Fruit fly (Drosophila melanogaster): ENCODE measurements around the gene CG14410.

The CG14410 gene

DNA sequence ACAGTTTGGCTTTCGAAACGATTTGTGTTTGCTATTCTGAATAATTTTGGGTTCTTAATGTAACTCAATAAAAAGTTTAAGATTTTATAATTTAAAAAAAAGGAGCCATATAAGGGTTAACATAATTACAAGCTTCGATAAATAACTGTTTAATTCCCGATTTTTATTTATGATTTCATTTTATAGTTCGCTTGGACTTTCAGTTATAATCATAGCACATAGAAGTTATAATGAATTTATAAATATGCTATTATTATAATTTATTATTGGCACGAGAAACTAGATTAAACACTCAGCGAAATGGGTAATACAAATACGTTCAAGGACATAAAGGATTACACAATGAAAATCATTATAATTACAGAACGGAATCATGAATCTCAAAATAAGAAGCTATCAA lies at the start of gene CG14410:
CG14410 (plus strand) TSS at position 301 of the 400 bp plus-strand sequence.
- no peak for TF ChIP-seq CG4496 (GFP tag; IDR thresholded peaks at IDR 0.05)
- TF ChIP-seq rn (GFP tag; IDR thresholded peaks at IDR 0.05), result no peak
- no peak for TF ChIP-seq EcR (GFP tag; optimal IDR thresholded peaks at IDR 0.05)
- no peak for TF ChIP-seq CG9948 (tag; optimal IDR thresholded peaks at IDR 0.05)
- TF ChIP-seq Pif1B (GFP tag; optimal IDR thresholded peaks at IDR 0.05), result no peak
- TF ChIP-seq CG17806 (tag; optimal IDR thresholded peaks at IDR 0.05), result no peak
- TF ChIP-seq gl (tag; optimal IDR thresholded peaks at IDR 0.05), result no peak
- TF ChIP-seq CG34367 (tag; optimal IDR thresholded peaks at IDR 0.05), result no peak
- TF ChIP-seq Snoo (tag; optimal IDR thresholded peaks at IDR 0.05), result no peak
- TF ChIP-seq CG8301 (tag; optimal IDR thresholded peaks at IDR 0.05), result no peak
- no peak for TF ChIP-seq Ets98B (GFP tag; IDR thresholded peaks at IDR 0.05)
- no peak for TF ChIP-seq D1 (tag; optimal IDR thresholded peaks at IDR 0.05)
- no peak for TF ChIP-seq CG13204 (GFP tag; optimal IDR thresholded peaks at IDR 0.05)
- TF ChIP-seq CG10348 (GFP tag; IDR thresholded peaks at IDR 0.05), result no peak
- TF ChIP-seq CG12605 (GFP tag; IDR thresholded peaks at IDR 0.05), result no peak
- TF ChIP-seq CG15710 (tag; optimal IDR thresholded peaks at IDR 0.05), result no peak
- no peak for TF ChIP-seq CG32121 (GFP tag; IDR thresholded peaks at IDR 0.05)
- no peak for TF ChIP-seq CG8159 (tag; optimal IDR thresholded peaks at IDR 0.05)
- TF ChIP-seq CG14655 (GFP tag; optimal IDR thresholded peaks at IDR 0.05), result no peak

DNA sequence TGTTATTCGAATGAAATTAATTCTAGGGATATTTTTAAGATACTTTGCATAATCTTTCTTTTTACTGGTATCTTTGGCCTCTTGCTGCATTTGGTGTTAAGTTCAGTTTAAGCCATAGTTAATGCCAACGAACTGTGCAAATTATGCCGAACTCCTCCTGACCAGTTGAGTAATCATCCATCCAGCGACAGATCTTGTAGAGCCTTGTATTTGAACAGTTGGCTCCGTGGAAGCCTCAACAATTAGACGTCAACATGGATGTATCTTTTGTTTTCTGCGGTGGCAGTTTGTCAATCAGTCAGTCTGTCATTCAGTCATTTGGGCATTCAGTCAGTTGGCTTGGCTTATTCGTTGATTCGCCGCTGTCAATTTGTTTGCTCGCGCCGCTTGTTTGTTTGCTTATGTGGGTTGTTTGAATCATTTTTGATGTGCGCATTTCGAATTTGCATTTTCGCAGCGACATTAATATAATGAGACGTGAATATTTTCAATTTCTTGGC lies 33.9 kb upstream of the CG14410 start:
- no peak for TF ChIP-seq Ets98B (GFP tag; IDR thresholded peaks at IDR 0.05)
- TF ChIP-seq CG10348 (GFP tag; IDR thresholded peaks at IDR 0.05), result no peak
- TF ChIP-seq CG12605 (GFP tag; IDR thresholded peaks at IDR 0.05), result no peak
- TF ChIP-seq Pif1B (GFP tag; optimal IDR thresholded peaks at IDR 0.05), result no peak
- no peak for TF ChIP-seq fd96Ca (GFP tag; IDR thresholded peaks at IDR 0.05)
- no peak for TF ChIP-seq CG14655 (GFP tag; optimal IDR thresholded peaks at IDR 0.05)
- no peak for TF ChIP-seq rn (GFP tag; IDR thresholded peaks at IDR 0.05)
- no peak for TF ChIP-seq CG32121 (GFP tag; IDR thresholded peaks at IDR 0.05)
- no peak for TF ChIP-seq CG4496 (GFP tag; IDR thresholded peaks at IDR 0.05)
- no peak for TF ChIP-seq EcR (GFP tag; optimal IDR thresholded peaks at IDR 0.05)

DNA sequence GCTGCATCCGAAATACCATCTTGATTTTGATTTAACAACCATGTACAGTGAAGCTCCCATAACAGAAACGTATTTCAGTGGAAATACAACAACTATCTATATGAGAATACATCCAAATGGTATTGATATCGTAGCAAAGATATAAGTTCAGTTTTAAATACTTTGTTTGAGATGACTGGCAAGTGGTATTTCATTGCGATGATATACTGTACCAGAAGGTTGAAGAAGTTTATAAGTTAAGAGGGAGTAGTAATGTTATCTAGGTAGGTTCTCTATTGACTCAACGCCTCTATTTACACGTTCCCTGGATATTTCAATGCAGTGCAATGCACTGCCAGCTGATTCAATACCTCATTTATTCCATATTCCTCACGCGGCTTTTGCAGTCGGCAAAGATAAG lies 30.9 kb upstream of the CG14410 start:
- TF ChIP-seq CG8301 (tag; optimal IDR thresholded peaks at IDR 0.05) (peak; percentile 15), CG4496 (GFP tag; IDR thresholded peaks at IDR 0.05) (peak; percentile 62), Pif1B (GFP tag; optimal IDR thresholded peaks at IDR 0.05) (peak; percentile 9), CG8159 (tag; optimal IDR thresholded peaks at IDR 0.05) (no peak), Pif1A (GFP tag; optimal IDR thresholded peaks at IDR 0.05) (peak; percentile 18), Ets98B (GFP tag; IDR thresholded peaks at IDR 0.05) (peak; percentile 19; the same call in 1 of the 2 replicates)

DNA sequence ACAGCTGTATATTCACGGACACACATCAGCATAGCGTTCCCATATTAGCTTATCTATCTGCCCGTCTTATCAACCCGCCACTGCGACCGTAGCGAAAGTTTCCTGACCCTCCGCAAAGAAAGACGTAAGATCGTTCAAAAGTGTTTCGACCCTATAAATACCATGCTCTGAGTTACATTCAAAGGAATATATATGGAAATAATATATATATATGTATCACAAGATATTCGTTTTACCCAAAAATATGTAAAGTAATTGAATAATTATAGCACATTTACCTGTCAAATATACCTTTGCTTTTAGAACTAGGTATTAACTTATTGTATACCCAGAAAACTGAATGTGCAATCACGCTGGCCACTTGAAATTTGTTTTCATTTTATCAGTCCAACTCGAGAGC lies 26.1 kb upstream of the CG14410 start:
- TF ChIP-seq CG12605 (GFP tag; IDR thresholded peaks at IDR 0.05), result no peak
- no peak for TF ChIP-seq Ets98B (GFP tag; IDR thresholded peaks at IDR 0.05)
- TF ChIP-seq fd96Ca (GFP tag; IDR thresholded peaks at IDR 0.05), result no peak
- TF ChIP-seq CG8301 (tag; optimal IDR thresholded peaks at IDR 0.05), result no peak
- no peak for TF ChIP-seq CG32121 (GFP tag; IDR thresholded peaks at IDR 0.05)
- TF ChIP-seq CG34367 (tag; optimal IDR thresholded peaks at IDR 0.05), result no peak
- TF ChIP-seq CG14655 (GFP tag; optimal IDR thresholded peaks at IDR 0.05), result peak; percentile 25
- TF ChIP-seq EcR (GFP tag; optimal IDR thresholded peaks at IDR 0.05), result peak; percentile 34
- TF ChIP-seq CG15710 (tag; optimal IDR thresholded peaks at IDR 0.05), result peak; percentile 3
- peak; percentile 13 for TF ChIP-seq CG17806 (tag; optimal IDR thresholded peaks at IDR 0.05)
- TF ChIP-seq Snoo (tag; optimal IDR thresholded peaks at IDR 0.05), result no peak
- TF ChIP-seq CG10348 (GFP tag; IDR thresholded peaks at IDR 0.05), result no peak
- TF ChIP-seq Pif1A (GFP tag; optimal IDR thresholded peaks at IDR 0.05), result no peak
- no peak for TF ChIP-seq gl (tag; optimal IDR thresholded peaks at IDR 0.05)
- TF ChIP-seq CG8159 (tag; optimal IDR thresholded peaks at IDR 0.05), result peak; percentile 33
- TF ChIP-seq Pif1B (GFP tag; optimal IDR thresholded peaks at IDR 0.05), result no peak
- peak; percentile 17 for TF ChIP-seq CG9948 (tag; optimal IDR thresholded peaks at IDR 0.05)
- TF ChIP-seq D1 (tag; optimal IDR thresholded peaks at IDR 0.05), result no peak
- TF ChIP-seq CG4496 (GFP tag; IDR thresholded peaks at IDR 0.05), result 0 out of 3 replicates have a peak, but pooled peaks have one; percentile 18
- no peak for TF ChIP-seq CG13204 (GFP tag; optimal IDR thresholded peaks at IDR 0.05)
- no peak for TF ChIP-seq rn (GFP tag; IDR thresholded peaks at IDR 0.05)

DNA sequence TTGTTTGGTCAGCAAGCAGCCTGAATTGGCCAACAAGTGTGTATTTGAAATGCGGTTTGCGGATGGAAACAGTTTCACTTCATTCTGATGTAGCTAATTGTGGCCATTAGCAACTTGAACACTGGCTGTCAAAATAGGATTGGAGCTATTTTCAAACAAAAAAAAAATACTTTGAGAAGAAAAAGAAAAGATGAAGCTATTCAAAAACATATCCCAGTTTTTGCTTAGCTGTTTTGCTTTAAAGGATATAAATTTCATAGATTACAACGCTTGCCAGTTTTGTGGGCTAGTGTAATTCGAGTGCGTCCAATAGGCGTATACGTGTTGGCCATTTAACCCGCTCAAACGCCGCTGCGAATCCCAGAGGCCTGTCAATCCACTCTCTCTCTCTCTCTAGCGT lies 24.3 kb upstream of the CG14410 start:
- TF ChIP-seq fd96Ca (GFP tag; IDR thresholded peaks at IDR 0.05), result peak; percentile 74
- no peak for TF ChIP-seq CG34367 (tag; optimal IDR thresholded peaks at IDR 0.05)
- peak; percentile 83 for TF ChIP-seq Ets98B (GFP tag; IDR thresholded peaks at IDR 0.05)
- TF ChIP-seq CG4496 (GFP tag; IDR thresholded peaks at IDR 0.05), result peak; percentile 78; the same call in 2 of the 3 replicates
- no peak for TF ChIP-seq CG8159 (tag; optimal IDR thresholded peaks at IDR 0.05)
- TF ChIP-seq Pif1A (GFP tag; optimal IDR thresholded peaks at IDR 0.05), result no peak
- no peak for TF ChIP-seq CG15710 (tag; optimal IDR thresholded peaks at IDR 0.05)
- peak; percentile 9 for TF ChIP-seq CG17806 (tag; optimal IDR thresholded peaks at IDR 0.05)
- no peak for TF ChIP-seq EcR (GFP tag; optimal IDR thresholded peaks at IDR 0.05)
- no peak for TF ChIP-seq Snoo (tag; optimal IDR thresholded peaks at IDR 0.05)
- no peak for TF ChIP-seq CG9948 (tag; optimal IDR thresholded peaks at IDR 0.05)
- TF ChIP-seq CG8301 (tag; optimal IDR thresholded peaks at IDR 0.05), result peak; percentile 53
- peak; percentile 61 for TF ChIP-seq CG14655 (GFP tag; optimal IDR thresholded peaks at IDR 0.05)
- no peak for TF ChIP-seq rn (GFP tag; IDR thresholded peaks at IDR 0.05)
- no peak for TF ChIP-seq CG13204 (GFP tag; optimal IDR thresholded peaks at IDR 0.05)
- no peak for TF ChIP-seq CG10348 (GFP tag; IDR thresholded peaks at IDR 0.05)
- TF ChIP-seq CG12605 (GFP tag; IDR thresholded peaks at IDR 0.05), result peak; percentile 33; the same call in 1 of the 2 replicates
- TF ChIP-seq Pif1B (GFP tag; optimal IDR thresholded peaks at IDR 0.05), result no peak
- peak; percentile 70 for TF ChIP-seq CG32121 (GFP tag; IDR thresholded peaks at IDR 0.05)
- no peak for TF ChIP-seq D1 (tag; optimal IDR thresholded peaks at IDR 0.05)
- TF ChIP-seq gl (tag; optimal IDR thresholded peaks at IDR 0.05), result no peak
